Worm (Caenorhabditis elegans) whole organism, L1 larva: Measurements from ENCODE around the gene F58F9.8.

Experiments used
- aly-2 ChIP-seq: fragments of 150-350 bp; optimal IDR thresholded peaks from 2 replicates; lab custom pipeline; 2014; ENCODE audit warnings: missing biosample characterization, missing genetic modification characterization
- lin-39 ChIP-seq: fragments of 150-350 bp; optimal IDR thresholded peaks from 2 replicates; lab custom pipeline; 2014; ENCODE audit warnings: missing biosample characterization, missing genetic modification reagents, missing genetic modification characterization
- nhr-28 ChIP-seq: fragments of 150-350 bp; optimal IDR thresholded peaks from 2 replicates; lab custom pipeline; 2014; ENCODE audit warnings: missing biosample characterization, missing genetic modification characterization

DNA sequence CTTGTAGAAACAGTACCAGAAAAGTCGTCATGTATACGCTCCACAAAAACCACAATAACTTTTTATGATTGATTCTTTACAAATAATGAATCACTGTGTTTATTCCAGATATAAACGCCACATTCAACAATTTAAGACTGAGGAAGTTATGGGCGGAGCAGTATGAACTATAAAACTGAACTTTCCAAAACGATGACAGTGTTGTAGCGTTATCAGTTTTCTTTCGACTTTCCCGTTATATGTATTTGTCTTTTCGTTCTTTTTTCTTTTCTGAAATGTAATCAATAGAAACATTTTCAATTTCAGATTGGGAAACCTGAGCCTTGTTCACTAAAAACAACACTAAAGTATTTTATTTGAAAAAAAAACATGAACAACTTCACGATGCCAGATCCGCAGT lies 20.9 kb upstream of the F58F9.8 start, which contains the start of gene C49A9.9:
- TF ChIP-seq aly-2 (tag; lab: Kevin White, UChicago) (no peak), nhr-28 (tag; lab: Kevin White, UChicago) (no peak), lin-39 (no peak)
